Worm (Caenorhabditis elegans) whole organism, L4 larva: ENCODE data around the gene dpy-9.

Experiments
- D1046.2 ChIP-seq: fragments of 200-800 bp; sonication (Bioruptor generic); IDR thresholded peaks from 2 replicates; pipeline ENCODE4 v1.3.6; 2022; ENCODE audit warnings: missing genetic modification characterization, missing compliant biosample characterization
- R02D3.7 ChIP-seq: fragments of 150-350 bp; sonication (generic microtip); optimal IDR thresholded peaks from 3 replicates; lab custom pipeline; 2014; ENCODE audit warnings: missing biosample characterization, missing genetic modification characterization
- T20F7.1 ChIP-seq: fragments of 200-800 bp; sonication (Bioruptor generic); optimal IDR thresholded peaks from 2 replicates; lab custom pipeline; 2018; ENCODE audit warnings: mild to moderate bottlenecking, missing genetic modification characterization, missing compliant biosample characterization
- Y105C5A.15 ChIP-seq: fragments of 200-800 bp; sonication (Bioruptor generic); IDR thresholded peaks from 2 replicates; pipeline ENCODE4 v1.3.6; 2022; ENCODE audit warnings: missing genetic modification characterization, missing compliant biosample characterization
- Y48G9A.11 ChIP-seq: fragments of 200-800 bp; sonication (Bioruptor generic); IDR thresholded peaks from 2 replicates; pipeline ENCODE4 v1.3.6; 2022; ENCODE audit warnings: missing genetic modification reagents, missing genetic modification characterization, missing compliant biosample characterization
- ZK546.5 ChIP-seq, 2 experiments: sonication (generic microtip); optimal IDR thresholded peaks; 2 replicates each; lab custom pipeline; 2017; ENCODE audit warnings: missing biosample characterization in 2 of 2, missing genetic modification characterization in 2 of 2
- ama-1 ChIP-seq: fragments of 150-350 bp; optimal IDR thresholded peaks from 2 replicates; lab custom pipeline; 2014; ENCODE audit warnings: inconsistent platforms, mixed read lengths
- ceh-32 ChIP-seq: sonication (generic microtip); optimal IDR thresholded peaks from 2 replicates; lab custom pipeline; 2016; ENCODE audit warnings: mild to moderate bottlenecking, missing genetic modification characterization, missing compliant biosample characterization; ENCODE audit not compliant: poor library complexity
- ces-1 ChIP-seq: fragments of 150-350 bp; sonication (generic microtip); optimal IDR thresholded peaks from 4 replicates; lab custom pipeline; 2014; ENCODE audit warnings: missing biosample characterization, missing genetic modification reagents, missing genetic modification characterization
- daf-16 ChIP-seq, 3 experiments: sonication (generic microtip); optimal IDR thresholded peaks; 2 replicates each; lab custom pipeline; 2016 to 2017; ENCODE audit warnings: missing genetic modification characterization in 3 of 3, missing genetic modification reagents in 3 of 3, mild to moderate bottlenecking in 2 of 3, missing compliant biosample characterization in 2 of 3, missing biosample characterization in 1 of 3, moderate library complexity in 1 of 3
- dpl-1 ChIP-seq: fragments of 150-350 bp; optimal IDR thresholded peaks from 2 replicates; lab custom pipeline; 2014; ENCODE audit warnings: missing biosample characterization, missing genetic modification reagents, missing genetic modification characterization
- duxl-1 ChIP-seq: sonication (generic microtip); optimal IDR thresholded peaks from 2 replicates; lab custom pipeline; 2016; ENCODE audit warnings: mild to moderate bottlenecking, missing genetic modification characterization, moderate library complexity, missing compliant biosample characterization; ENCODE audit not compliant: poor library complexity
- dve-1 ChIP-seq: sonication (generic microtip); optimal IDR thresholded peaks from 2 replicates; lab custom pipeline; 2017; ENCODE audit warnings: antibody characterized with exemption, mild to moderate bottlenecking, missing genetic modification characterization, missing compliant biosample characterization; ENCODE audit not compliant: insufficient read depth
- egl-43 ChIP-seq: fragments of 200-800 bp; sonication (Bioruptor generic); IDR thresholded peaks from 2 replicates; pipeline ENCODE4 v1.3.6; 2022; ENCODE audit warnings: missing genetic modification reagents, missing genetic modification characterization, missing compliant biosample characterization
- fkh-10 ChIP-seq: fragments of 150-350 bp; optimal IDR thresholded peaks from 2 replicates; lab custom pipeline; 2014; ENCODE audit warnings: missing biosample characterization, missing genetic modification reagents, missing genetic modification characterization
- gei-8 ChIP-seq: fragments of 200-800 bp; sonication (Bioruptor generic); optimal IDR thresholded peaks from 2 replicates; lab custom pipeline; 2018; ENCODE audit warnings: mild to moderate bottlenecking, missing genetic modification characterization, missing compliant biosample characterization
- hif-1 ChIP-seq, 2 experiments: sonication (generic microtip); optimal IDR thresholded peaks; 2 replicates each; lab custom pipeline; 2016 to 2017; ENCODE audit warnings: missing compliant biosample characterization in 2 of 2, missing genetic modification characterization in 2 of 2, missing genetic modification reagents in 2 of 2, missing genotype in 2 of 2, mild to moderate bottlenecking in 1 of 2
- hlh-30 ChIP-seq: sonication (generic microtip); optimal IDR thresholded peaks from 2 replicates; lab custom pipeline; 2017; ENCODE audit warnings: antibody characterized with exemption, mild to moderate bottlenecking, missing genetic modification characterization, missing compliant biosample characterization; ENCODE audit not compliant: insufficient read depth
- hmg-1.1 ChIP-seq: fragments of 200-800 bp; sonication (Bioruptor generic); IDR thresholded peaks from 2 replicates; pipeline ENCODE4 v1.3.6; 2022; ENCODE audit warnings: missing genetic modification reagents, missing genetic modification characterization, missing compliant biosample characterization
- lin-15B ChIP-seq: fragments of 150-350 bp; sonication (generic microtip); optimal IDR thresholded peaks from 3 replicates; lab custom pipeline; 2014; ENCODE audit warnings: missing biosample characterization, missing genetic modification characterization
- lin-38 ChIP-seq: fragments of 200-800 bp; sonication (Bioruptor generic); IDR thresholded peaks from 2 replicates; pipeline ENCODE4 v1.3.6; 2022; ENCODE audit warnings: missing genetic modification reagents, missing genetic modification characterization, missing compliant biosample characterization
- lsy-2 ChIP-seq, 2 experiments: fragments of 150-350 bp in 1 of 2; sonication (generic microtip) in 1 of 2; optimal IDR thresholded peaks; 2 replicates each; lab custom pipeline; 2014 to 2017; ENCODE audit warnings: missing biosample characterization in 2 of 2, missing genetic modification characterization in 2 of 2
- madf-9 ChIP-seq: fragments of 200-800 bp; sonication (Bioruptor generic); conservative IDR thresholded peaks from 2 replicates; pipeline ENCODE4 v1.3.6; 2022; ENCODE audit warnings: missing genetic modification reagents, missing genetic modification characterization, missing compliant biosample characterization
- mdl-1 ChIP-seq, 2 experiments: fragments of 150-350 bp in 1 of 2; sonication (generic microtip) in 1 of 2; optimal IDR thresholded peaks; 2 replicates each; lab custom pipeline; 2014 to 2017; ENCODE audit warnings: missing biosample characterization in 2 of 2, missing genetic modification characterization in 2 of 2
- mdt-29 ChIP-seq: fragments of 200-800 bp; sonication (Bioruptor generic); IDR thresholded peaks from 2 replicates; pipeline ENCODE4 v1.3.6; 2022; ENCODE audit warnings: missing genetic modification reagents, missing genetic modification characterization, missing compliant biosample characterization
- mep-1 ChIP-seq: fragments of 150-350 bp; sonication (generic microtip); optimal IDR thresholded peaks from 3 replicates; lab custom pipeline; 2014; ENCODE audit warnings: missing biosample characterization, missing genetic modification characterization
- mes-2 ChIP-seq: sonication (generic microtip); optimal IDR thresholded peaks from 2 replicates; lab custom pipeline; 2016; ENCODE audit warnings: missing genotype, mild to moderate bottlenecking, missing genetic modification characterization, missing compliant biosample characterization; ENCODE audit not compliant: poor library complexity, severe bottlenecking
- nhr-10 ChIP-seq: fragments of 150-350 bp; optimal IDR thresholded peaks from 2 replicates; lab custom pipeline; 2014; ENCODE audit warnings: missing biosample characterization, missing genetic modification characterization
- nhr-111 ChIP-seq: fragments of 200-800 bp; sonication (Bioruptor generic); optimal IDR thresholded peaks from 2 replicates; lab custom pipeline; 2018; ENCODE audit warnings: mild to moderate bottlenecking, missing genetic modification characterization, missing compliant biosample characterization
- nhr-25 ChIP-seq: sonication (generic microtip); optimal IDR thresholded peaks from 2 replicates; lab custom pipeline; 2017; ENCODE audit warnings: missing genetic modification characterization, mild to moderate bottlenecking, missing compliant biosample characterization, antibody characterized with exemption, moderate library complexity, borderline replicate concordance; ENCODE audit not compliant: insufficient read depth
- nhr-28 ChIP-seq: fragments of 150-350 bp; optimal IDR thresholded peaks from 2 replicates; lab custom pipeline; 2014; ENCODE audit warnings: missing biosample characterization, missing genetic modification characterization
- nhr-6 ChIP-seq: fragments of 150-350 bp; optimal IDR thresholded peaks from 2 replicates; lab custom pipeline; 2014; ENCODE audit warnings: missing biosample characterization, missing genetic modification characterization
- nhr-76 ChIP-seq: fragments of 150-350 bp; optimal IDR thresholded peaks from 2 replicates; lab custom pipeline; 2014; ENCODE audit warnings: missing biosample characterization, missing genetic modification characterization
- nhr-77 ChIP-seq: fragments of 150-350 bp; optimal IDR thresholded peaks from 2 replicates; lab custom pipeline; 2014; ENCODE audit warnings: missing biosample characterization, missing genetic modification characterization
- pha-4 ChIP-seq, 2 experiments: fragments of 150-350 bp in 1 of 2; fragments of 200-800 bp in 1 of 2; sonication (Bioruptor generic) in 1 of 2; IDR thresholded peaks in 1 of 2; optimal IDR thresholded peaks in 1 of 2; 2 replicates each; pipeline versions ENCODE4 v1.3.6 to Lab custom; 2014 to 2022; ENCODE audit warnings: missing genetic modification characterization in 2 of 2, missing genetic modification reagents in 2 of 2, missing biosample characterization in 1 of 2, missing compliant biosample characterization in 1 of 2
- rbr-2 ChIP-seq: sonication (generic microtip); optimal IDR thresholded peaks from 2 replicates; lab custom pipeline; 2016; ENCODE audit warnings: missing genotype, missing genetic modification characterization, missing compliant biosample characterization
- set-16 ChIP-seq: fragments of 200-800 bp; sonication (Bioruptor generic); IDR thresholded peaks from 2 replicates; pipeline ENCODE4 v1.3.6; 2022; ENCODE audit warnings: missing genetic modification reagents, missing genetic modification characterization, missing compliant biosample characterization
- unc-130 ChIP-seq: sonication (generic microtip); optimal IDR thresholded peaks from 2 replicates; lab custom pipeline; 2016; ENCODE audit warnings: missing genetic modification reagents, missing genetic modification characterization, missing compliant biosample characterization
- unc-62 ChIP-seq, 3 experiments: fragments of 150-350 bp in 1 of 3; sonication (generic microtip); optimal IDR thresholded peaks in 2 of 3; peaks in 1 of 3; 1 replicate in 1 of 3; 2 replicates in 2 of 3; lab custom pipeline; 2014 to 2017; ENCODE audit warnings: missing biosample characterization in 3 of 3, missing genetic modification characterization in 3 of 3, missing genetic modification reagents in 3 of 3, missing genotype in 1 of 3
- vab-7 ChIP-seq: fragments of 200-800 bp; sonication (Bioruptor generic); IDR thresholded peaks from 2 replicates; pipeline ENCODE4 v1.3.6; 2022; ENCODE audit warnings: missing genetic modification reagents, missing genetic modification characterization, missing compliant biosample characterization
- zfp-2 ChIP-seq: sonication (generic microtip); optimal IDR thresholded peaks from 2 replicates; lab custom pipeline; 2016; ENCODE audit warnings: mild to moderate bottlenecking, missing genetic modification characterization, missing compliant biosample characterization
- ztf-11 ChIP-seq: fragments of 150-350 bp; optimal IDR thresholded peaks from 2 replicates; lab custom pipeline; 2014; ENCODE audit warnings: missing biosample characterization, missing genetic modification characterization
- ztf-7 ChIP-seq: fragments of 150-350 bp; optimal IDR thresholded peaks from 2 replicates; lab custom pipeline; 2014; ENCODE audit warnings: missing biosample characterization, missing genetic modification characterization

Gene dpy-9

DNA sequence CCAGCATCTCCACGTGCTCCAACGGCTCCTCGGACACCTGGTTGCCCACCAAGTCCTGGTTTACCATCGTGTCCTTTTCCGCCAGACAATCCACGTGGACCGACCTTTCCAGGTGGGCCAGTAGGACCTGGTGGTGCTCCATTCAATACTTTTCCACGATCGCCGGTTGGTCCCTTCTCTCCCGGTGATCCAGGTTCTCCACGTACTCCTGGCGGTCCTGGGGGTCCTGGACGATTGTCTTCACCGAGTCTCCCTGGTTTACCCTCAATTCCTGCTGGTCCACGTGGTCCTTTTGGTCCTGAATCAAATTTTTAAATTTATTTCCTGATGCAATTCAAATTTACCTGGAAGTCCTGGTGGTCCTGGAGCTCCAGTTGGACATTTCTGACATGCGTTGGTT lies 642 bp downstream of the dpy-9 start:
- TF ChIP-seq set-16 = peak; percentile 64
- TF ChIP-seq mdt-29 (GFP tag; lab: Robert Waterston, UW) = no peak

DNA sequence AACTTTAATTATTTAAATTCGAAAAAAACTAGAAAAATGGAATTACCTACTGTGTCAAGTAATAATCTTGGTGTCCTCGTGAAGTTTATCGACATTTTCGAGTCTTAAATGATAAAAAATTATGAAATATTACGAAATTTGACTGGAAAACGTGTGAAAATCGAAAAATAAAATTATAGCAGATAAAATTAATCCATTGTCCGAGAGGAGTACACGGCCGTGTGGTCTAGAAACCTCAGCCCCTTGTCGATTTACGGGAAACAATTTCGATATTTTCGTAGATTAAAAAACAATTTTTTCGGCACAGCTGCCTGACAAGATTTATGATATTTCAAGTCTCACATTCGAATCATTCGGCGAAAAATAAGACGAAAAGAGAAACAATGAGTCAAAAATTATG lies 1.9 kb downstream of the dpy-9 start, which contains the start of gene R02D3.8:
Gene R02D3.8, minus strand, starts transcription at position 109 of the 400 bp plus-strand sequence.
- TF ChIP-seq Y105C5A.15 (GFP tag; lab: Robert Waterston, UW) (no peak), T20F7.1 (no peak), dve-1 (tag; lab: Kevin White, UChicago) (peak; percentile 59), R02D3.7 (tag; lab: Kevin White, UChicago) (peak; percentile 98), unc-130 (GFP tag; lab: Kevin White, UChicago) (peak; percentile 4), ceh-32 (tag; lab: Kevin White, UChicago) (no peak), nhr-25 (tag; lab: Kevin White, UChicago) (no peak), D1046.2 (no peak), hif-1 (tag; optimal IDR thresholded peaks at IDR 0.05; lab: Kevin White, UChicago) (peak in 1 of 2 experiments; percentile 73), hlh-30 (no peak), nhr-28 (tag; lab: Kevin White, UChicago) (peak; percentile 17), lsy-2 (tag; optimal IDR thresholded peaks at IDR 0.05; lab: Kevin White, UChicago) (peak in 1 of 2 experiments; percentile 63), lin-38 (GFP tag; lab: Robert Waterston, UW) (peak; percentile 38), nhr-111 (GFP tag; lab: Kevin White, UChicago) (no peak), daf-16 (GFP tag; optimal IDR thresholded peaks at IDR 0.05; lab: Kevin White, UChicago) (no peak), daf-16 (tag; optimal IDR thresholded peaks at IDR 0.05; lab: Kevin White, UChicago) (peak; percentile 29), ztf-11 (tag; lab: Kevin White, UChicago) (no peak), ztf-7 (tag; lab: Kevin White, UChicago) (peak; percentile 3), mes-2 (peak; percentile 94), Y48G9A.11 (GFP tag; lab: Robert Waterston, UW) (no peak), dpl-1 (GFP tag; lab: Kevin White, UChicago) (peak; percentile 56), unc-62 (GFP tag; optimal IDR thresholded peaks at IDR 0.05 in 1 of 2; lab: Kevin White, UChicago) (peak in 1 of 2 experiments; percentile 14), unc-62 (tag; optimal IDR thresholded peaks at IDR 0.05; lab: Kevin White, UChicago) (no peak), duxl-1 (tag; lab: Kevin White, UChicago) (peak; percentile 27)

DNA sequence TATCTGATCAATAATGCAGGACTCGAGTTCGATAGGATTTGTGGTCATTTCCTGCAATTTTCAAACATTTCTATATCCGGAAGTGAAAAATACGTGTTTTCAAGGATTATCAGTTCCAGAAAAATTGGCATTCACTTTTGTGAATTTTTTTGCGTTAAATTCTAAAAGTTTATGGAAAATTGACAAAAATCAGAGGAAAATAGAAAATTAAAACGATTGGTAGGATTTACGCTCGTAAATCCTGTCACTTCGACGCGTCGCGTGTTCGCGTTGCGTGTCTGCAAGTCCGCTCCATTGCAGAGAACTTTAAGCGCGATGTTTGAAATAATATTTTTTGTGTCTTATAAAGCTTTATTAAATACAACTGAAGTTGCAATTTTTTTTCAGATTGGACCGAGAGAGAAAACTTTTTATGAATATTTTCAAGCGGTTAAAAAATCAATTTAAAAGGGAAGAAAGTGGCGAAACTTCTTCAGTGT lies 3.6 kb downstream of the dpy-9 start, which contains the start of gene rcat-1:
Gene rcat-1, minus strand, starts transcription at position 51 of the 479 bp plus-strand sequence.
- TF ChIP-seq mep-1 (tag; lab: Kevin White, UChicago) (peak; percentile 74), hif-1 (tag; optimal IDR thresholded peaks at IDR 0.05; lab: Kevin White, UChicago) (peak in 1 of 2 experiments; percentile 61), dve-1 (tag; lab: Kevin White, UChicago) (peak; percentile 83), egl-43 (GFP tag; lab: Robert Waterston, UW) (no peak), lin-15B (tag; lab: Kevin White, UChicago) (peak; percentile 61), pha-4 (GFP tag; IDR thresholded peaks at IDR 0.05; lab: Robert Waterston, UW) (no peak), pha-4 (tag; optimal IDR thresholded peaks at IDR 0.05; lab: Kevin White, UChicago) (no peak), lsy-2 (tag; optimal IDR thresholded peaks at IDR 0.05; lab: Kevin White, UChicago) (peak; percentile 29 to 90), rbr-2 (tag; lab: Kevin White, UChicago) (peak; percentile 47), nhr-25 (tag; lab: Kevin White, UChicago) (peak; percentile 40), fkh-10 (GFP tag; lab: Kevin White, UChicago) (no peak), nhr-111 (GFP tag; lab: Kevin White, UChicago) (no peak), nhr-10 (tag; lab: Kevin White, UChicago) (no peak), gei-8 (GFP tag; lab: Kevin White, UChicago) (no peak), duxl-1 (tag; lab: Kevin White, UChicago) (no peak), ces-1 (GFP tag; lab: Kevin White, UChicago) (no peak), hmg-1.1 (GFP tag; lab: Robert Waterston, UW) (peak; percentile 49; the same call in 1 of the 2 replicates), nhr-77 (tag; lab: Kevin White, UChicago) (peak; percentile 85), ZK546.5 (tag; optimal IDR thresholded peaks at IDR 0.05; lab: Kevin White, UChicago) (no peak), unc-62 (GFP tag; optimal IDR thresholded peaks at IDR 0.05 in 1 of 2; lab: Kevin White, UChicago) (peak in 1 of 2 experiments; percentile 49), unc-62 (tag; optimal IDR thresholded peaks at IDR 0.05; lab: Kevin White, UChicago) (no peak), nhr-6 (tag; lab: Kevin White, UChicago) (peak; percentile 89), mdl-1 (tag; optimal IDR thresholded peaks at IDR 0.05; lab: Kevin White, UChicago) (peak in 1 of 2 experiments; percentile 55), hlh-30 (peak; percentile 88), zfp-2 (tag; lab: Kevin White, UChicago) (no peak), ama-1 (lab: Kevin White, UChicago) (peak; percentile 42), madf-9 (GFP tag; lab: Robert Waterston, UW) (no peak), nhr-76 (tag; lab: Kevin White, UChicago) (no peak), vab-7 (GFP tag; lab: Robert Waterston, UW) (no peak)
